Worm (Caenorhabditis elegans): ENCODE results near the gene lips-11.

lips-11 gene

DNA sequence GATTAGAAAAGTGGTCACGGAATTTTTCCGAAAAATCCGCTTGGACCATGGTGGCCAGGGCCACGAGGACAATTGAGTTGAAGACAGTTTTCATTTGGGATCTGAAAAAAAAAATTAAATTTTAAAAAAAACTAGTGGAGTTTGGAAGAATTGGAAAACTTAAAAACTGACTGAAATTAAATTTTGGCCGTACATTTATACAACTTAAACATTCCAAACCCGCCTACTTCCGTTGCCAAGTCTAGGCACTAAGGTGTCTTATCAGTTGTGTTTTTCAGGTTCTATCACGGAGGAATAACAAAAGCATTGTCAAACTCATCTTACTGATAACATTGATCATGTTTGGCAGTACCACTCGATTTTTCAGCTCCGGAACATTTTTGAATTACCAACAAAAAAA is 3.3 kb upstream of the lips-11 start, which contains the start of gene lips-12:
lips-12 (minus strand) TSS at position 101 of the 400 bp plus-strand sequence.
- TF ChIP-seq aha-1 (tag; optimal IDR thresholded peaks at IDR 0.05) (no peak), fkh-10 (GFP tag; optimal IDR thresholded peaks at IDR 0.05) (no peak), ama-1 (optimal IDR thresholded peaks at IDR 0.05) (no peak), zag-1 (tag; optimal IDR thresholded peaks at IDR 0.05) (no peak), pax-3 (tag; optimal IDR thresholded peaks at IDR 0.05) (no peak), ces-1 (GFP tag; optimal IDR thresholded peaks at IDR 0.05) (no peak), nhr-12 (tag; optimal IDR thresholded peaks at IDR 0.05) (no peak)

DNA sequence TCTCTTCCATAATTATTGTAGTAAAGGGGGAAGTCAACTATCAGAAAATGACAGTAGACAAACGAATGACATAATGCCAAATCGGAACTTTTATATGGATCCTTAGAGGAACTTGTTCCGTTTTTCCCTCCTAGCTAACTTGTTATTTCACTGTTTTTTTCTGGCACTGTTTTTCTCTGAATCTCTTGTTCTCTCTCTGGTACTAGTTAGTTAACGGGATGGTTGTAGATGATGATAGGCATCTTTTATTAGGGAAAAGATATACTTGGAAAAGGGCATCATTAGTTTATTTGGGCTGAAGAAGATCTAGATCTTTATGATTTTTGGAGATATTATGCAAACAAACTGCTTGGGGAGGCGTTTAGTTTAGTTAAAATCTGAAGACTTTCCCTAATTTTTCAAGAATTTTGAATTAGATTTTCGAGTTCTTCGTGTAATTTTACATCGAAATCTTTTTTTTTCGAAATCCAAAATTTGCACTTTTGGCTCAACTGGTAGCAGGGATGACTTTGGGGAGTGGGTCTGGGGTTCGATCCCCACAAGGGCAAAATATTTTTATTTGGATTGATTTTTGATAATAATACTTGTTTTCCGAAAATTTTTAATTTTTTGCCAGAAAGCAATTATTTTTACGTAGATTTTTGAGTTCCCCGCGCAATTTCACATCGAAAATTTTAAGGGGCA is 3.7 kb downstream of the lips-11 start, which contains the start of gene col-40:
col-40 (minus strand) TSS at position 51 of the 684 bp plus-strand sequence.
- TF ChIP-seq ets-5 (GFP tag; IDR thresholded peaks at IDR 0.05) (no peak), nhr-19 (GFP tag; conservative IDR thresholded peaks at IDR 0.05) (no peak), nhr-12 (tag; optimal IDR thresholded peaks at IDR 0.05) (no peak), skn-1 (tag; optimal IDR thresholded peaks at IDR 0.05) (no peak), fkh-10 (GFP tag; optimal IDR thresholded peaks at IDR 0.05) (no peak), sptf-1 (tag; optimal IDR thresholded peaks at IDR 0.05) (no peak), aly-2 (tag; optimal IDR thresholded peaks at IDR 0.05) (no peak), aha-1 (tag; optimal IDR thresholded peaks at IDR 0.05) (no peak), nhr-71 (tag; optimal IDR thresholded peaks at IDR 0.05) (no peak)

DNA sequence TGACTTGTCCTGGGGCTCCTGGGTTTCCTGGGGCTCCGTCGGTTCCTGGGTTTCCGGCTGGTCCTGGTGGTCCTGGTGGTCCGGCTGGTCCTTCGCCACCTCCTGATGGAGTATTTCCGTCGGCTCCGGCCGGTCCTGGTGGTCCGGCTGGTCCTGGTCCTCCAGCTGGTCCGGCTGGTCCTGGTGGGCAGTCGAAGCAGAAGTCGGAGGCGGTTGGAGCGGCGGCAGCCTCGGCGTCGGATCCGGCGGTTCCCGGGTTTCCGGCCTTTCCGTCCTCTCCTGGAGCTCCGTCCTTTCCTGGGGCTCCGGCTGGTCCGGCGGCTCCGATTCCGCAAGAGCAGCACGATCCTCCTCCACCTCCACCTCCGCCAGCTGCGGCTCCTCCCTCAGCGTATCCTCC is 5.5 kb downstream of the lips-11 start:
- TF ChIP-seq ceh-63 (GFP tag; optimal IDR thresholded peaks at IDR 0.05) (no peak), ceh-8 (GFP tag; optimal IDR thresholded peaks at IDR 0.05) (peak; percentile 71)

DNA sequence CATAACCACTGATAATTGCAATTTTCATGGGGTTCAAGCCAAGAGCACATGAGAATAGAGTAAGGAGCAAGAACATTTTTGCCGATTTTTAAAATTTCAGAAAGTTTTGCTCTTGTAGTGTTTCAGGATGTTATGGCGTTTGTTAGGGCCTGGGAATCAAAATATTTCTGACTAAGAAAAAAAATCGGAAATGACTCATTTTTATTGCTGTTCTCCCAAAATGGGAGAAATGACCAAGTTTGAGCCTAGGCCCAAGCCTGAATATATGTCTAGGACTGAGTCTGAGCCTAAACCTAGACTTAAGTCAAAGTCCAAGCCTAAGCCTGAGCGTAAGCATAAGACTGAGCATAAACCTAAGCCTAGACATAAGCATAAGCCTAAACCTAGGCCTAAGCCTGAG is 6.4 kb downstream of the lips-11 start, which contains the start of gene T13B5.9:
T13B5.9 (minus strand) TSS at position 101 of the 400 bp plus-strand sequence.
- no peak for TF ChIP-seq snu-23 (GFP tag; optimal IDR thresholded peaks at IDR 0.05)
- TF ChIP-seq fkh-4 (tag; optimal IDR thresholded peaks at IDR 0.05; ENCODE audit: borderline replicate concordance): no peak
- TF ChIP-seq efl-1 (optimal IDR thresholded peaks at IDR 0.05): no peak
- TF ChIP-seq efl-1 (GFP tag; optimal IDR thresholded peaks at IDR 0.05 in 1 of 2): peak in 1 of 2 experiments; percentile 9
- no peak for TF ChIP-seq blmp-1 (tag; optimal IDR thresholded peaks at IDR 0.05)

DNA sequence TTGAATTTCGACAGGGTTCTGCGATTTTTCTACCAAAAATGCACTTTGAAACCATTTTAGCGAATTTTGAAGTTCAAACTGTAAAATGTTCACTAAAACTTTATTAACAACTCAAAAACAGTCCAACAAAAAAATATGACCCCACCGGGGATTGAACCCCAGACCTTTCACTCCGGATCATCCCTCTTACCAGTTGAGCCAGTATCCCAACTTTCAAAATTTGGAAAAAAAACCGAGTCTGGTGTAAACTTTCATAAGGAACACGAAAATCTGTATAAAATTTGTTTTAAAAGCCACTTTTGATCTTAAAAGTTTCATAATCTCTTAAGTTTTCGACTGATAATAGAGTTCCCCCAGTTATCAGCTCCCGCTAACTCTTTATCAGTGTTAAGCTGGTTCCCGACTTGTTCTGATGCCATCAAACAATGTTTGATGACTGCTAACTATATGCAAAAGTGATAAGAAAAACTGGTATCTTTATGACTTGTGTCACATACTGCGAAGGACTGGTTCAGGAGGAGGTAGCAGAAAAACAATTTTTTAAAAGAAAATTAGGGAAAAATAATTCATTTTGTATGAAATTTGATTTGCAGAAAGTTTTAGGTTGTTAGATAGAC is 7.2 kb downstream of the lips-11 start:
- TF ChIP-seq elt-2 (tag; optimal IDR thresholded peaks at IDR 0.05) (peak; percentile 100), mdl-1 (tag; optimal IDR thresholded peaks at IDR 0.05) (peak in 1 of 2 experiments; percentile 31), pqm-1 (tag; optimal IDR thresholded peaks at IDR 0.05) (peak; percentile 99), lsy-2 (tag; optimal IDR thresholded peaks at IDR 0.05) (peak in 1 of 2 experiments; percentile 18), nhr-77 (tag; optimal IDR thresholded peaks at IDR 0.05) (no peak), hlh-17 (GFP tag; optimal IDR thresholded peaks at IDR 0.05; ENCODE audit: borderline replicate concordance) (no peak), ceh-63 (GFP tag; optimal IDR thresholded peaks at IDR 0.05) (no peak), ceh-90 (tag; optimal IDR thresholded peaks at IDR 0.05) (no peak), zip-4 (GFP tag; optimal IDR thresholded peaks at IDR 0.05) (no peak), pax-3 (tag; optimal IDR thresholded peaks at IDR 0.05) (peak; percentile 29), egl-13 (tag; optimal IDR thresholded peaks at IDR 0.05) (peak; percentile 27), lin-35 (GFP tag; optimal IDR thresholded peaks at IDR 0.05) (peak in 1 of 2 experiments; percentile 58), nhr-90 (tag; optimal IDR thresholded peaks at IDR 0.05; ENCODE audit: poor library complexity) (peak; percentile 12), nhr-20 (tag; optimal IDR thresholded peaks at IDR 0.05) (peak; percentile 43), sox-4 (tag; optimal IDR thresholded peaks at IDR 0.05) (no peak), jun-1 (tag; optimal IDR thresholded peaks at IDR 0.05) (peak; percentile 91), tlp-1 (tag; optimal IDR thresholded peaks at IDR 0.05) (peak; percentile 85), blmp-1 (tag; optimal IDR thresholded peaks at IDR 0.05) (no peak), xbp-1 (tag; optimal IDR thresholded peaks at IDR 0.05) (no peak), snpc-4 (tag; optimal IDR thresholded peaks at IDR 0.05) (no peak), efl-1 (optimal IDR thresholded peaks at IDR 0.05) (no peak), efl-1 (GFP tag; optimal IDR thresholded peaks at IDR 0.05 in 1 of 2) (peak in 1 of 2 experiments; percentile 76)

Data from whole organism, L1 larva.